Fruit fly (Drosophila melanogaster) S2 (cell line): ENCODE measurements around the gene vers.

Source experiments
- CG8478 ChIP-seq: fragments of >200 bp; optimal IDR thresholded peaks from 2 replicates; lab custom pipeline; 2018
- CTCF ChIP-seq, 2 experiments: fragments of >200 bp; optimal IDR thresholded peaks; 2 replicates each; lab custom pipeline; 2018

DNA sequence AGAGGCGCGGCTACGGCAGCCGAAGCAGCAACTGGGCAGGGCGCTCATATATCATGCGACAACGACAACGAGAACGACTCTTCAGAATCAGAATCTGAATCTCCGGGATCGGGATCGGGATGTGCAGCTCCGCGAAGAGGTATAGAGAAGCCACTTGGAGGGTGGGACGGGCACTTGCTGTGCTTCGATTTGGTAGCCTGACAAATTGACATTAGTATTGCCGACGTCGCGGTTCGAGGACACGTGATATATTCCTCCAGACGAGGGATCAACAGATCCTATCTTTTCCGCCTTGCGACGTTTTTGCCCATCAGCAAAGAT is 33.4 kb upstream of the vers start:
- TF ChIP-seq CG8478 (lab: Kevin White, UChicago) = no peak
- no peak for TF ChIP-seq CTCF (optimal IDR thresholded peaks at IDR 0.05; lab: Kevin White, UChicago)
